Worm (Caenorhabditis elegans) whole organism, L1 larva: ENCODE data around the gene clec-233.

Experiments used
- fos-1 ChIP-seq: fragments of 150-350 bp; optimal IDR thresholded peaks from 2 replicates; lab custom pipeline; 2014; ENCODE audit warnings: missing biosample characterization, missing genetic modification characterization
- lin-13 ChIP-seq: fragments of 150-350 bp; optimal IDR thresholded peaks from 2 replicates; lab custom pipeline; 2014; ENCODE audit warnings: missing biosample characterization, missing genetic modification reagents, missing genetic modification characterization
- lin-14 ChIP-seq: fragments of 200-800 bp; sonication (Bioruptor generic); optimal IDR thresholded peaks from 2 replicates; lab custom pipeline; 2018; ENCODE audit warnings: mild to moderate bottlenecking, missing genetic modification characterization, moderate library complexity, missing compliant biosample characterization
- lsy-2 ChIP-seq, 2 experiments: fragments of 150-350 bp; optimal IDR thresholded peaks; 2 replicates each; lab custom pipeline; 2014; ENCODE audit warnings: missing biosample characterization in 2 of 2, missing genetic modification characterization in 2 of 2
- nhr-12 ChIP-seq: sonication (generic microtip); optimal IDR thresholded peaks from 2 replicates; lab custom pipeline; 2017; ENCODE audit warnings: missing biosample characterization, missing genetic modification characterization
- sox-4 ChIP-seq: sonication (generic microtip); optimal IDR thresholded peaks from 2 replicates; lab custom pipeline; 2016; ENCODE audit warnings: missing genetic modification characterization, missing compliant biosample characterization
- unc-86 ChIP-seq: sonication (generic microtip); optimal IDR thresholded peaks from 2 replicates; lab custom pipeline; 2016; ENCODE audit warnings: missing genetic modification characterization, missing compliant biosample characterization

- TF ChIP-seq lsy-2 (tag; optimal IDR thresholded peaks at IDR 0.05; lab: Kevin White, UChicago) (no peak), lin-13 (GFP tag; lab: Kevin White, UChicago) (no peak), lin-14 (GFP tag; lab: Kevin White, UChicago) (no peak), unc-86 (tag; lab: Kevin White, UChicago) (no peak), fos-1 (tag; lab: Kevin White, UChicago) (no peak), nhr-12 (no peak), sox-4 (tag; lab: Kevin White, UChicago) (no peak)
These were observed 7.1 kb upstream of the clec-233 start, which contains the start of gene F11A5.13 for ce11 chrV:16226581-16226980.
